Worm (Caenorhabditis elegans): ENCODE measurements around the gene K08D8.3.
"Not testable (repeated sequence)": the region's sequence is repeated elsewhere in the genome, so short reads cannot be mapped to it uniquely, and the experiment has no call there.

K08D8.3 gene

DNA sequence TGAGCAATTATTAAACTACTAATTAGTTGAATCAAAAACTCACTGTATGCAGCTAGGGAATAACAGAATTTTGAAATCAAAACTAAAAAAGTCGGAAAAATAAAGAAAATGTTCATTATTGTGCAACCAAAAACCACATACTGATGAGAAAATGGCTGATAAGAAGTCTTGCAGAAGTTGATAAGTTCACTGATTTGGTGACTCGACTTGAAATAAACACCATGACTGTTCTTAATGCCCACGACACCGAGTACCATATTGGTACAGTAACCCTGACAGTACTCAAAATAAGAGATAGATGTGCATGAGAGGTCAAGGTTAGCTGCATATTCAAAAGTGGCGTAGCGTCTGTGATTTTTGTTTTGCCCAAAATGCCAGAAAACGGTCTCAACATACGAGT, 20.4 kb downstream of the K08D8.3 start:
- no peak for TF ChIP-seq him-1 (tag; optimal IDR thresholded peaks at IDR 0.05)
- no peak for TF ChIP-seq W03F9.2 (tag; optimal IDR thresholded peaks at IDR 0.05)

DNA sequence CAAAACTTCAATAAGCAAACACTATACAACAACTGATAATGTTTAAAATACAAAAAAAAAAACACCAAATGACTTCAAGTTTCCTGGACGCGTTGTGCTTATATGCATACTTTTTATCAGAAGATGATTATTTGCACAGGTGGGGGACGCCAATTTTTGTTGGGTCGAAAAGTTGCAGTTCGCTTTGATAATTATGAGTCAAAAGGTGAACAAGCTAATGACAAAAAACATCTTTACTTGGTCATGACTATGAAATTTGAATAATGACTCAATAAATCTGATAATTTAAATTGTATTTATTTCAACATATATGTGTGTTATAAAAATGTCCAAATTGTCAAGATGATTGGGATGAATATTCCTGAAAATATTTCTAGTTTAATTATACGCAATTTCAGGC, 23.3 kb downstream of the K08D8.3 start, which contains the start of gene ZK896.4:
Gene ZK896.4 (minus strand): TSS at position 101 of the 400 bp plus-strand sequence.
- TF ChIP-seq W03F9.2 (tag; optimal IDR thresholded peaks at IDR 0.05) (no peak), him-1 (tag; optimal IDR thresholded peaks at IDR 0.05) (no peak), dao-5 (tag; optimal IDR thresholded peaks at IDR 0.05) (no peak)

DNA sequence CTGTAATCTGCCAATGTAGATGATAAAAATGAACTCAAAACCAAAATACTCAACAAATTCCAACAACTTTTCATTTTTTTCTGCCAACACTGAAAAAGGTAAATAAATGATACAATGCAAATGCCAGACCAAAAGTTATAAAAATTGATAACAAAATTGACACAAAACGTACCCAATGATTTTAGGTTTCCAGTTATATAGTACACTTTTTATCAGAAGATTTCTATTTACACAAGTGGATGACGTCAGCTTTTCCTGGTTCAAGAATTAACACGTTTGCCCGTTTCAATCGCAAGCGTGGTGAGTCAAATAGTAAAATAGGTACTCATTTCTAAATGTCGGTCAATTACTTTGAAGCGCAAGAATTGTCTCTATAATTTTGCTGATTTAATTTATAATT, 26.9 kb downstream of the K08D8.3 start, which contains the start of gene ZK896.5:
Gene ZK896.5 (minus strand): TSS at position 89 of the 400 bp plus-strand sequence.
- TF ChIP-seq him-1 (tag; optimal IDR thresholded peaks at IDR 0.05) (no peak), W03F9.2 (tag; optimal IDR thresholded peaks at IDR 0.05) (no peak)

DNA sequence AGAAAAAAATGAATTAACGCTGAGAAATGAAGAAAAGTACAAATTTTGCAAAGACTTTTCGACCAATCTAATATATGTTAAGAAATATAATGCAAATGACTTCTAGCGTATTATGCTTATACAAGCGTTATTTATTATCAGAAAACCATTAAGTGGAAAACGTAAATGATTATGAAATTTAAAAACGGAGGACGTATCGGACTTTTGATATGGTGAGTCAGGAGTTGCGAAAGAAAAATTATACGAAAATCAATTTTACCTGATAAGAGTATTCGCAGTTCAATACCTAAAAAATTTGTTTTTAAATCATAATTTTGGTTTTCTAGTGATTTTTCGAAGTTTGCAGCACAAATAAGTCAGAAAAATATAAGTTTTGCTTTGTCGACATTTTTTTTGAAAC, 29.9 kb downstream of the K08D8.3 start:
- no peak for TF ChIP-seq him-1 (tag; optimal IDR thresholded peaks at IDR 0.05)
- no peak for TF ChIP-seq W03F9.2 (tag; optimal IDR thresholded peaks at IDR 0.05)
- TF ChIP-seq dao-5 (tag; optimal IDR thresholded peaks at IDR 0.05) = no peak

DNA sequence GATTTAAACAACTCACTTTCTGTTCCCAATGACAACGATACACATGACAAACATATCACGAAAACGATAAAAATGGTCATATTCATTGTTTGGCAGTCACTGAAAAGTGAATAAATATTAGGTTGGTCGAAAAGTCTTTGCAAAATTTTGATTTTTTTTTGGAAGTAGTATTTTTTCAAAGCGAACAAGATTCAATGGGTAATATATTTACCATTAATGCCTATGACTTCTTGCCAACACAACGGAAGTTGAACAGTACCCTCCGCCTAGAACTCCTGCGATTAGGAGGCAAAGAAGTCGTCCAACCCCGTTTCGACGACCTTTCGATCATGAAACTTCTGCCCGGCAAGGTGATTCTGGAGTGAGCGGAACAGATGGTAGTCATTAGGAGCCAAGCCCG, 31.2 kb downstream of the K08D8.3 start, which contains the start of gene ZK896.1:
Gene ZK896.1 (minus strand): TSS at position 101 of the 400 bp plus-strand sequence.
- TF ChIP-seq W03F9.2, him-1, dao-5 (tag; optimal IDR thresholded peaks at IDR 0.05): not testable (repeated sequence)

DNA sequence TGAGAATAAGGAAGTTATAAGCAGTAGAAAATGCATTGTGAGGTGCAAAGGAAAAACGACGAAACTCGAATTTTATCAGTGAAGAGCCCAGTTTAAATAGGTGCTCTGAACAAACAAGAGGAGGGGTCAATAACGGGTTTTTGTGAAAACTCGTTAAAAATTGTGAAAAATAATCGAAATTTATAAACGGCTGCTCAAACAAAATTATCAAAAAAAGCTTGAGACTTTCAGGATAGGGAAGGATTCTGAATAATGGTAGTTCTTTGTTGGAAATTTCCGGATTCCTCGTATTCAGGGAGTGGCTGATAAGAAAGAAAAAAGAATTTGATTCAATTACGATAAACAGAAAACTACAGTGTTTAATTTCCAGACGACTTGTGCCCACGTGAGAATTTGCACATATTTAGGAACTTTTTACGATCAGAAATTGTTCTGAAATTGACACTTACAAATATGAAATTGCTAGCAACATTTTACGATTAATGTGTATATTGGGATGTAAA, 35.0 kb downstream of the K08D8.3 start, which contains the start of gene clec-187:
Gene clec-187 (minus strand): TSS at position 51 of the 503 bp plus-strand sequence.
- TF ChIP-seq dao-5 (tag; optimal IDR thresholded peaks at IDR 0.05) (no peak), him-1 (tag; optimal IDR thresholded peaks at IDR 0.05) (no peak), W03F9.2 (tag; optimal IDR thresholded peaks at IDR 0.05) (no peak)

DNA sequence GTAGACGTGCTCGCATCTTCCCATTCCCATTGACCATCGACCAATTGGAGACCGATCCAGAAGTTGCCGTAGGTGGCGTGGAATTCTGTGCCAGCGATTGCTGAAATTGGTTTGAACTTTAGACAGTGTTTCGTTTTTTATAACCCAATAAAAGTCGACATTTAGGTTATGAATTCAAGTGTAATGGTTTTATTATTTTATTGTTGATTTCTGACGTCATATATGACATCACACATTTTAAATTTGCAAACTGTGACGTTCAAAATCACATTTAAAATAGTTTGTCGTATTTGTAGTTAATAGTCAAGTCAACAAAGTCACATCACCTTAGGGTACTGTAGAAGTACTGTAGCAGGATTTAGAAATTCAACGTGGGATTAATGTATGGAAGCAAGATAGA, 36.1 kb downstream of the K08D8.3 start:
- TF ChIP-seq W03F9.2 (tag; optimal IDR thresholded peaks at IDR 0.05) (no peak), dao-5 (tag; optimal IDR thresholded peaks at IDR 0.05) (no peak), him-1 (tag; optimal IDR thresholded peaks at IDR 0.05) (no peak)

DNA sequence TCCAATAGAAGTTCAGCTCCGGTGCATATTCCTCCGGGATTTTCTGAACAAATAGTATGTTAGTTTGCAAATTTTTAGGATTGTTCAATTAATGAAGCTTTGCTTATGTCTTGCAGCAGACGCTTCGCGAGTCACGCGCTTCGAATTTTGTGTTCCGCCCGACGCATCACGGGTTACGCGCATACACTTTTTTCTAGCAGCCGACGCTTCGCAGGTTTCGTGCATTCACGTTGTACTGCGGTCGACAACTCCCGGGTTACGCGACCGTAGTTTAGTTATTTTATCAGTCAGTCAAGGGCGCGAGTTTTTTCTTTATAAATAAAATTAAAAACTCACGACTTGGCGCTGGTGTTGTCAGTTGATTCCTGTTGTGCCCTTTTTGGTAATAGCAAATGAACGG, 36.6 kb downstream of the K08D8.3 start:
- TF ChIP-seq dao-5 (tag; optimal IDR thresholded peaks at IDR 0.05) (no peak), W03F9.2 (tag; optimal IDR thresholded peaks at IDR 0.05) (no peak), him-1 (tag; optimal IDR thresholded peaks at IDR 0.05) (no peak)

DNA sequence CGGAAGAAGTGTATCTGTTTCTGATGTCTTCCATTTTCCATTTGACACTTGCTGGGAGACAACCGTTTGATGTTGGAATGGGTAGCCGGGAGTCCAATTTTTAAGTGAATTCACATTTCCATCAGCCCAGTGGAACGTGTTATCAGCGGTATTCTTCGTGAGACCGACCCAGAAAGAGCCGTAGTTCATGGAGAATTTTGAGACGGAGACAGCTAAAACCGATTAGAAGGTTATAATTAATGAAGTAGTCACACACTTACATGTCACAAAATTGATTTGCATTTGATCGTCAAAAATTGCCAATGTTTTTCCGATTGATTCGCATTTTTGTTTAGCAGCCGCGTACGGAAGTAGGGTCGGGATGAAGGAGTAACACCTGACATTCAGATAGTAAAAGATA, 37.1 kb downstream of the K08D8.3 start:
- TF ChIP-seq him-1 (tag; optimal IDR thresholded peaks at IDR 0.05) = no peak
- no peak for TF ChIP-seq W03F9.2 (tag; optimal IDR thresholded peaks at IDR 0.05)
- TF ChIP-seq dao-5 (tag; optimal IDR thresholded peaks at IDR 0.05) = no peak

DNA sequence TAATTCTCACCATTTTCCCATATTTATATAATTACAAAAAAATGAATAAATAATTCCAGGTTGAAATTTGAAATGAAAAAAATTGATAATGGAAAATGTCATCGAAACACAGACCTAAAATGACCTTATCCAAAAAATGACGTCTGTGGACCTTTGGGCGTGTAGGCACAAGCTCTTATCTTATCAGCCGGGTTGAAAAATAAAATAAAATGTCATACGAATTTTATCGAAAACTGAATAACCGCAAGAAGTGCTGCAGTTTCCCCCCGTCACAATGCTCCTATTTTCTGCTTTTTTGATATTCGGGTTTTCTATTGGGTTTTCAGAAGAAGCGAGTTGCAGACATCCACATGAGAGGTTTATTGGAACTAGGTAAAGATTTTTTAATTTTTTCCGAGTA, 40.6 kb downstream of the K08D8.3 start, which contains the start of gene clec-186:
Gene clec-186 (plus strand): TSS at position 226 of the 400 bp plus-strand sequence.
- TF ChIP-seq W03F9.2 (tag; optimal IDR thresholded peaks at IDR 0.05) (no peak), dao-5 (tag; optimal IDR thresholded peaks at IDR 0.05) (no peak), him-1 (tag; optimal IDR thresholded peaks at IDR 0.05) (no peak)

DNA sequence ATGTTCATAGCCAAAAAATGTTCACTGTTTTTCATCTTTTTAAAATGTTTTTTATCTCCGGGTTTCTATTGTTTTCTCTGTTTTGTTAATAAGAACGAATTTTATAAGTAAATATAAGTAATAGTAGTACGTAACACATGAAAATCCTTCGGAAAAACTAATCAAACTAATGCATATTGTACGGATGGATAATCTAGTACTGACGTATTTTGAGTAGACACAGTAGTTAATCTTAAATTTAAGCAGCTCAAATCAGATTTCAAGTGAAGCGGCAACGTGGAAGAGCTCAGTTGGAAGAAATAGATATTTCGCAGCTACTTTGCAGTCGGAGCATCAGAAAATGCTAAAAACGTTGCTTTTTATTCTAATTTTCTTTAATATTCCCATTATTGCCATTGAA, 46.7 kb downstream of the K08D8.3 start, which contains the start of gene gcy-18:
Gene gcy-18 (plus strand): TSS at position 301 of the 400 bp plus-strand sequence.
- no peak for TF ChIP-seq W03F9.2 (tag; optimal IDR thresholded peaks at IDR 0.05)
- TF ChIP-seq dao-5 (tag; optimal IDR thresholded peaks at IDR 0.05) = no peak
- TF ChIP-seq him-1 (tag; optimal IDR thresholded peaks at IDR 0.05) = no peak

DNA sequence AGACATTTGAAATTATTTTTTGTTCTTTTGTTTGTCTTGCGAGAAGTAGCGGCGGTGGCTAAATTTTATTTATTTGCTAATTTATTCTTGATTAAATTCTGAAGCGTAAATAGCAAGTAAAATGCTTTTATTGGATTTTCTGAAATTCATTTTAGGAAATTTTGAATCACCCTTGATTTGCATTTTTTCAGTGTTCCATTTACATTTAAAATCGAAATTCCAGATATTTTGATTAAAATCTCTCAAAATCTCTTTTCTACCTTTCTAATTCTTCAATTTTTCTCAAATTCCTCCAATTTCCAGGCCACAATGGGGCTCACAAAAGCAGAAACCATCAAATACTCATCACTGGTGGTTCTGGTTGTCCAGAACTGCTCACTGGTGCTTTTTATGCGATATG, 51.2 kb downstream of the K08D8.3 start, which contains the start of gene nstp-5:
Gene nstp-5 (plus strand): TSS at position 301 of the 400 bp plus-strand sequence.
- TF ChIP-seq him-1 (tag; optimal IDR thresholded peaks at IDR 0.05) (no peak), dao-5 (tag; optimal IDR thresholded peaks at IDR 0.05) (no peak), W03F9.2 (tag; optimal IDR thresholded peaks at IDR 0.05) (no peak)

DNA sequence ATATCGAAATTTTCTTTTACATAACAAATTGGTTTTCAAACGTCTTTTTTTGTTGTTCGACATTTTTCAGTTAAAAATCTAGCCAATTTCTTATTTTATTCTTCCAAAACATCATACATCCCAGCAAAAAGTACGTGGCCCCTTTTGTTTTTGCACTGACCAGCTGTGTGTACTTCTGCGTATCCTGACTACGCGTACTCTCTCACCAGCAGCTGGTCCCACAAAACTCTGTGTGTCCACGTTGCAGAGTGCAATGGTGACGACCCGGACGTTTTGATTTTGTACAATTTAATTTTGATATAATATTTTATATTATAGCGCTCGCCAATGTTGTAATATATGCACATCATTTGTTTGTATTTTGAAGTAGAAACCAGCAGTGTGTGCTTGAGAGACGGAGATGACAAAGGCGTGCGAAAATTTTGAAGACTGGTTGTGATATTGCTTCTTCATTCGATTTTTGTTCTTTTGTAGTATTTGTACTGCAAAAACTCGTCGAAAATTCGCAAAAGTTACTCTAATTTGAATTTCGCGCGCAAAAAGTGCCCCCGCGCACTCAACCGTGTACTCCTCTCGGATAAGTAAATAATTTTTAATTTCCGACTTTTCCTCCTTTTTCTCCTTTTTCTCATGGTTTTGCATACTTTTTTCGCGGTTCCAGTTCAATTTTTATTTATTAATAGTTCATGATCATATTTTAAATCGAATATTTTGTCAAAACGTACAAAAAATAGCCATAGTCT, 51.9 kb downstream of the K08D8.3 start:
- TF ChIP-seq him-1 (tag; optimal IDR thresholded peaks at IDR 0.05) (no peak), dao-5 (tag; optimal IDR thresholded peaks at IDR 0.05) (no peak), W03F9.2 (tag; optimal IDR thresholded peaks at IDR 0.05) (no peak)

Measured in whole organism, L4/young adult.